Fruit fly (Drosophila melanogaster) whole organism, embryonic: ENCODE results near the gene CG2247.

Experiments used
- Abd-B ChIP-seq: fragments of 200-800 bp; sonication (Bioruptor generic); optimal IDR thresholded peaks from 2 replicates; lab custom pipeline; 2018; ENCODE audit warnings: missing biosample characterization, mild to moderate bottlenecking, missing genetic modification characterization, moderate library complexity
- Bdp1 ChIP-seq: fragments of 200-800 bp; sonication (Bioruptor generic); optimal IDR thresholded peaks from 3 replicates; lab custom pipeline; 2016; ENCODE audit warnings: missing biosample characterization, missing genetic modification characterization
- Blimp-1 ChIP-seq: fragments of 200-800 bp; sonication (Bioruptor generic); optimal IDR thresholded peaks from 3 replicates; lab custom pipeline; 2018; ENCODE audit warnings: missing biosample characterization, missing genetic modification characterization, mild to moderate bottlenecking, moderate library complexity, missing genetic modification reagents
- BtbVII ChIP-seq: fragments of 200-800 bp; sonication (Bioruptor generic); optimal IDR thresholded peaks from 3 replicates; lab custom pipeline; 2017; ENCODE audit warnings: missing biosample characterization, mild to moderate bottlenecking, missing genetic modification characterization
- CG11560 ChIP-seq: fragments of 200-800 bp; sonication (Bioruptor generic); IDR thresholded peaks from 3 replicates; pipeline ENCODE4 v1.3.6; 2022; ENCODE audit warnings: missing biosample characterization, missing genetic modification characterization
- CG11696 ChIP-seq: fragments of 200-800 bp; sonication (Bioruptor generic); IDR thresholded peaks from 2 replicates; pipeline ENCODE4 v1.3.6; 2022; ENCODE audit warnings: missing biosample characterization, missing genetic modification characterization
- CG1233 ChIP-seq: fragments of 200-800 bp; sonication (Bioruptor generic); optimal IDR thresholded peaks from 4 replicates; lab custom pipeline; 2018; ENCODE audit warnings: missing biosample characterization, mild to moderate bottlenecking, missing genetic modification characterization
- CG12942 ChIP-seq: fragments of 200-800 bp; sonication (Bioruptor generic); optimal IDR thresholded peaks from 3 replicates; lab custom pipeline; 2016; ENCODE audit warnings: missing biosample characterization, missing genetic modification characterization
- CG13424 ChIP-seq: fragments of 200-800 bp; sonication (Bioruptor generic); optimal IDR thresholded peaks from 2 replicates; lab custom pipeline; 2019; ENCODE audit warnings: missing biosample characterization, mild to moderate bottlenecking, missing genetic modification characterization, moderate library complexity
- CG15696 ChIP-seq: fragments of 200-800 bp; sonication (Bioruptor generic); optimal IDR thresholded peaks from 2 replicates; lab custom pipeline; 2019; ENCODE audit warnings: missing biosample characterization, mild to moderate bottlenecking, missing genetic modification characterization, moderate library complexity
- CG2129 ChIP-seq: fragments of 200-800 bp; sonication (Bioruptor generic); IDR thresholded peaks from 2 replicates; pipeline ENCODE4 v1.3.6; 2022; ENCODE audit warnings: missing biosample characterization, missing genetic modification characterization; ENCODE audit not compliant: partially characterized antibody
- CG30431 ChIP-seq: fragments of 200-800 bp; sonication (Bioruptor generic); optimal IDR thresholded peaks from 2 replicates; lab custom pipeline; 2017; ENCODE audit warnings: missing biosample characterization, missing genetic modification characterization
- CG33557 ChIP-seq: fragments of 200-800 bp; sonication (Bioruptor generic); optimal IDR thresholded peaks from 2 replicates; lab custom pipeline; 2019; ENCODE audit warnings: missing biosample characterization, mild to moderate bottlenecking, missing genetic modification characterization, moderate library complexity
- CG34224 ChIP-seq: fragments of 200-800 bp; sonication (Bioruptor generic); IDR thresholded peaks from 3 replicates; pipeline ENCODE4 v1.3.6; 2022; ENCODE audit warnings: missing biosample characterization, missing genetic modification characterization; ENCODE audit not compliant: partially characterized antibody
- CG6683 ChIP-seq: fragments of 200-800 bp; sonication (Bioruptor generic); optimal IDR thresholded peaks from 2 replicates; lab custom pipeline; 2017; ENCODE audit warnings: missing biosample characterization, mild to moderate bottlenecking, missing genetic modification characterization, missing genetic modification reagents
- CG6689 ChIP-seq: fragments of 200-800 bp; sonication (Bioruptor generic); IDR thresholded peaks from 2 replicates; pipeline ENCODE4 v1.3.6; 2022; ENCODE audit warnings: missing biosample characterization, missing genetic modification characterization
- CG7357 ChIP-seq: fragments of 200-800 bp; sonication (Bioruptor generic); IDR thresholded peaks from 3 replicates; pipeline ENCODE4 v1.3.6; 2022; ENCODE audit warnings: missing biosample characterization, missing genetic modification characterization
- CG9727 ChIP-seq: fragments of 200-800 bp; sonication (Bioruptor generic); optimal IDR thresholded peaks from 3 replicates; lab custom pipeline; 2017; ENCODE audit warnings: missing biosample characterization, mild to moderate bottlenecking, missing genetic modification characterization
- D19B ChIP-seq: fragments of 200-800 bp; sonication (Bioruptor generic); optimal IDR thresholded peaks from 2 replicates; lab custom pipeline; 2017; ENCODE audit warnings: missing biosample characterization, mild to moderate bottlenecking, missing genetic modification characterization
- Dbx ChIP-seq: fragments of 200-800 bp; sonication (Bioruptor generic); IDR thresholded peaks from 3 replicates; pipeline ENCODE4 v1.3.6; 2022; ENCODE audit warnings: missing biosample characterization, missing genetic modification characterization
- Dll ChIP-seq: fragments of 200-800 bp; sonication (Bioruptor generic); IDR thresholded peaks from 4 replicates; pipeline ENCODE4 v1.3.6; 2022; ENCODE audit warnings: missing biosample characterization, missing genetic modification characterization; ENCODE audit not compliant: partially characterized antibody
- ERR ChIP-seq: fragments of 200-800 bp; sonication (Bioruptor generic); optimal IDR thresholded peaks from 2 replicates; lab custom pipeline; 2016; ENCODE audit warnings: missing biosample characterization, missing genetic modification characterization
- Eip74EF ChIP-seq, 2 experiments: fragments of 200-800 bp in 1 of 2; fragments of >200 bp in 1 of 2; sonication (Bioruptor generic) in 1 of 2; optimal IDR thresholded peaks; 2 replicates each; lab custom pipeline; 2017 to 2019; ENCODE audit warnings: missing biosample characterization in 2 of 2, missing genetic modification characterization in 2 of 2, mild to moderate bottlenecking in 1 of 2, moderate library complexity in 1 of 2
- H15 ChIP-seq: fragments of 200-800 bp; sonication (Bioruptor generic); IDR thresholded peaks from 3 replicates; pipeline ENCODE4 v1.3.6; 2022; ENCODE audit warnings: missing biosample characterization, missing genetic modification characterization
- HHEX ChIP-seq: fragments of 200-800 bp; sonication (Bioruptor generic); optimal IDR thresholded peaks from 3 replicates; lab custom pipeline; 2017; ENCODE audit warnings: missing biosample characterization, mild to moderate bottlenecking, missing genetic modification characterization, missing genetic modification reagents
- Hmx ChIP-seq: fragments of 200-800 bp; sonication (Bioruptor generic); optimal IDR thresholded peaks from 2 replicates; lab custom pipeline; 2016; ENCODE audit warnings: missing biosample characterization, missing genetic modification characterization
- Hsf ChIP-seq: fragments of 200-800 bp; sonication (Bioruptor generic); optimal IDR thresholded peaks from 3 replicates; lab custom pipeline; 2016; ENCODE audit warnings: missing biosample characterization, missing genetic modification characterization
- Kr ChIP-seq: fragments of 200-800 bp; sonication (Bioruptor generic); optimal IDR thresholded peaks from 2 replicates; lab custom pipeline; 2017; ENCODE audit warnings: missing biosample characterization, mild to moderate bottlenecking, missing genetic modification characterization
- Nf-YA ChIP-seq: fragments of 200-800 bp; sonication (Bioruptor generic); IDR thresholded peaks from 2 replicates; pipeline ENCODE4 v1.3.6; 2022; ENCODE audit warnings: missing biosample characterization, missing genetic modification characterization
- Opbp ChIP-seq: fragments of 200-800 bp; sonication (Bioruptor generic); IDR thresholded peaks from 3 replicates; pipeline ENCODE4 v1.3.6; 2022; ENCODE audit warnings: missing biosample characterization, missing genetic modification characterization; ENCODE audit not compliant: partially characterized antibody
- Scr ChIP-seq: fragments of 200-800 bp; sonication (Bioruptor generic); IDR thresholded peaks from 2 replicates; pipeline ENCODE4 v1.3.6; 2022; ENCODE audit warnings: missing biosample characterization, missing genetic modification characterization; ENCODE audit not compliant: partially characterized antibody
- Usf ChIP-seq: fragments of 200-800 bp; sonication (Bioruptor generic); optimal IDR thresholded peaks from 2 replicates; lab custom pipeline; 2017; ENCODE audit warnings: missing genotype, missing biosample characterization, missing genetic modification characterization
- al ChIP-seq: fragments of 200-800 bp; sonication (Bioruptor generic); IDR thresholded peaks from 2 replicates; pipeline ENCODE4 v1.3.6; 2022; ENCODE audit warnings: missing biosample characterization, missing genetic modification characterization
- cas ChIP-seq: fragments of 200-800 bp; sonication (Bioruptor generic); IDR thresholded peaks from 2 replicates; pipeline ENCODE4 v1.3.6; 2022; ENCODE audit warnings: missing biosample characterization, missing genetic modification characterization
- cwo ChIP-seq: fragments of 200-800 bp; sonication (Bioruptor generic); optimal IDR thresholded peaks from 3 replicates; lab custom pipeline; 2017; ENCODE audit warnings: missing biosample characterization, missing genetic modification characterization, mild to moderate bottlenecking, moderate library complexity, missing genetic modification reagents
- gce ChIP-seq: fragments of 200-800 bp; sonication (Bioruptor generic); IDR thresholded peaks from 3 replicates; pipeline ENCODE4 v1.3.6; 2022; ENCODE audit warnings: missing biosample characterization, missing genetic modification characterization
- gsb ChIP-seq: fragments of 200-800 bp; sonication (Bioruptor generic); IDR thresholded peaks from 2 replicates; pipeline ENCODE4 v1.3.6; 2022; ENCODE audit warnings: missing biosample characterization, missing genetic modification characterization
- mld ChIP-seq: fragments of 200-800 bp; sonication (Bioruptor generic); IDR thresholded peaks from 3 replicates; pipeline ENCODE4 v1.3.6; 2022; ENCODE audit warnings: missing biosample characterization, missing genetic modification characterization; ENCODE audit not compliant: partially characterized antibody
- nerfin-2 ChIP-seq: fragments of 200-800 bp; sonication (Bioruptor generic); IDR thresholded peaks from 2 replicates; pipeline ENCODE4 v1.3.6; 2022; ENCODE audit warnings: missing biosample characterization, missing genetic modification characterization; ENCODE audit not compliant: partially characterized antibody
- onecut ChIP-seq: fragments of 200-800 bp; sonication (Bioruptor generic); IDR thresholded peaks from 2 replicates; pipeline ENCODE4 v1.3.6; 2022; ENCODE audit warnings: missing biosample characterization, missing genetic modification characterization
- pzg ChIP-seq: fragments of 200-800 bp; sonication (Bioruptor generic); optimal IDR thresholded peaks from 3 replicates; lab custom pipeline; 2018; ENCODE audit warnings: missing biosample characterization, mild to moderate bottlenecking, missing genetic modification characterization, moderate library complexity
- sd ChIP-seq: fragments of 200-800 bp; sonication (Bioruptor generic); optimal IDR thresholded peaks from 3 replicates; lab custom pipeline; 2018; ENCODE audit warnings: missing biosample characterization, mild to moderate bottlenecking, missing genetic modification characterization, moderate library complexity
- sens ChIP-seq: fragments of 200-800 bp; sonication (Bioruptor generic); peaks from one replicate; lab custom pipeline; 2016; ENCODE audit warnings: missing biosample characterization, missing genetic modification characterization
- sob ChIP-seq: fragments of 200-800 bp; sonication (Bioruptor generic); IDR thresholded peaks from 2 replicates; pipeline ENCODE4 v1.3.6; 2022; ENCODE audit warnings: missing biosample characterization, missing genetic modification characterization
- tap ChIP-seq: fragments of 200-800 bp; optimal IDR thresholded peaks from 3 replicates; lab custom pipeline; 2019; ENCODE audit warnings: missing biosample characterization, mild to moderate bottlenecking, missing genetic modification characterization, moderate library complexity
- tna ChIP-seq: fragments of 200-800 bp; sonication (Bioruptor generic); IDR thresholded peaks from 2 replicates; pipeline ENCODE4 v1.3.6; 2022; ENCODE audit warnings: missing biosample characterization, missing genetic modification characterization; ENCODE audit not compliant: partially characterized antibody
- trem ChIP-seq: fragments of 200-800 bp; optimal IDR thresholded peaks from 3 replicates; lab custom pipeline; 2019; ENCODE audit warnings: missing biosample characterization, mild to moderate bottlenecking, missing genetic modification characterization, moderate library complexity
- tx ChIP-seq: fragments of 200-800 bp; sonication (Bioruptor generic); optimal IDR thresholded peaks from 2 replicates; lab custom pipeline; 2016; ENCODE audit warnings: missing biosample characterization, missing genetic modification characterization
- vvl ChIP-seq: fragments of 200-800 bp; sonication (Bioruptor generic); IDR thresholded peaks from 2 replicates; pipeline ENCODE4 v1.3.6; 2022; ENCODE audit warnings: missing biosample characterization, missing genetic modification characterization

CG2247 gene

dm6 chrX:11569956-11570695 is 41.3 kb downstream of the CG2247 start, which contains the start of the genes Polr2A and CG11699 (continued):
- no peak for TF ChIP-seq Blimp-1 (GFP tag; lab: Kevin White, UChicago)
- no peak for TF ChIP-seq CG2129 (GFP tag; lab: Robert Waterston, UW)
- no peak for TF ChIP-seq D19B (GFP tag; lab: Kevin White, UChicago)
- no peak for TF ChIP-seq Eip74EF (GFP tag; optimal IDR thresholded peaks at IDR 0.05; lab: Kevin White, UChicago)
- peak; percentile 47 for TF ChIP-seq sens (GFP tag; lab: Kevin White, UChicago)
- TF ChIP-seq sd (tag; lab: Kevin White, UChicago): no peak
- TF ChIP-seq CG7357 (GFP tag; lab: Robert Waterston, UW): no peak; the same call in 2 of the 3 replicates
- TF ChIP-seq Nf-YA: no peak
- TF ChIP-seq Dbx (GFP tag; lab: Robert Waterston, UW): peak; percentile 45; the same call in 2 of the 3 replicates
- TF ChIP-seq Abd-B: peak; percentile 25
- peak; percentile 57 for TF ChIP-seq sob
- no peak for TF ChIP-seq Hsf (GFP tag; lab: Kevin White, UChicago)
- TF ChIP-seq gsb: no peak
- TF ChIP-seq onecut (GFP tag; lab: Robert Waterston, UW): no peak
- peak; percentile 54 for TF ChIP-seq CG9727
- peak; percentile 23; the same call in 1 of the 2 replicates for TF ChIP-seq tna (GFP tag; lab: Robert Waterston, UW)
- TF ChIP-seq CG1233: peak; percentile 14
- TF ChIP-seq Scr (GFP tag; lab: Robert Waterston, UW): no peak
- TF ChIP-seq Opbp: 0 out of 3 replicates have a peak, but pooled peaks have one; percentile 29
- no peak for TF ChIP-seq H15 (GFP tag; lab: Robert Waterston, UW)
- TF ChIP-seq CG33557: no peak
- no peak for TF ChIP-seq CG12942 (GFP tag; lab: Kevin White, UChicago)
- no peak for TF ChIP-seq nerfin-2 (GFP tag; lab: Robert Waterston, UW)
- no peak for TF ChIP-seq Dll
- TF ChIP-seq gce (GFP tag; lab: Robert Waterston, UW): no peak
- TF ChIP-seq vvl (GFP tag; lab: Robert Waterston, UW): 0 out of 2 replicates have a peak, but pooled peaks have one; percentile 22
- TF ChIP-seq al (GFP tag; lab: Robert Waterston, UW): peak; percentile 27; the same call in 1 of the 2 replicates
- no peak for TF ChIP-seq cas (GFP tag; lab: Robert Waterston, UW)
- TF ChIP-seq tap (tag; lab: Kevin White, UChicago): no peak
- TF ChIP-seq trem (tag; lab: Kevin White, UChicago): peak; percentile 63
- peak; percentile 61 for TF ChIP-seq HHEX (GFP tag; lab: Kevin White, UChicago)
- TF ChIP-seq CG34224 (GFP tag; lab: Robert Waterston, UW): no peak
- TF ChIP-seq BtbVII (GFP tag; lab: Kevin White, UChicago): no peak
- TF ChIP-seq Bdp1 (GFP tag; lab: Kevin White, UChicago): no peak
- TF ChIP-seq CG13424 (tag; lab: Kevin White, UChicago): peak; percentile 60
- TF ChIP-seq CG6689 (GFP tag; lab: Robert Waterston, UW): no peak
- TF ChIP-seq pzg: peak; percentile 71
- no peak for TF ChIP-seq Kr
- peak; percentile 20 for TF ChIP-seq Usf (GFP tag; lab: Kevin White, UChicago)
- no peak for TF ChIP-seq CG11696
- TF ChIP-seq mld: no peak
- TF ChIP-seq cwo (GFP tag; lab: Kevin White, UChicago): no peak
- no peak for TF ChIP-seq tx
- TF ChIP-seq ERR: no peak
- no peak for TF ChIP-seq CG11560 (tag; lab: Robert Waterston, UW)
- peak; percentile 9 for TF ChIP-seq CG30431
- peak; percentile 56 for TF ChIP-seq CG15696
- TF ChIP-seq Hmx (GFP tag; lab: Kevin White, UChicago): no peak
- TF ChIP-seq CG6683 (GFP tag; lab: Kevin White, UChicago): no peak
